Worm (Caenorhabditis elegans): Measurements from ENCODE around the gene F57B9.3.

DNA sequence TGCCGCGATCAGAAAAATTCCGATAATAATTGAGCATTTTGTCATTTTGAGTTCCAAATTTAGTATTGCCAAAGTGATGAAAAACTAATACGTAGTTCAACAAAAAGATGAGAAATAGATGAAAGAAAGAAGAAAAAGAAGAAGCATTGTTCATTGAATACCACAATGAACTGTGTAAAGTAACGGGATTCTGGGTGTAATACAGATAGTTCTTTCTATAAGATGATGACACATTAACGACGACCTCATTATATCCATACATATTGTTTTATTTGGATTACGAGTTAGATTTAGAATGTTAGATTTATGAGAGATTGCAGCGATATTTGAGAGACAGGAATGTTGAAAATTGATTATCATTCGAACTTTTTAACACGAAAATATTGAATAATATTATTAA, 48.1 kb upstream of the F57B9.3 start, which contains the start of gene K04C2.5:
- TF ChIP-seq nhr-11 (tag; optimal IDR thresholded peaks at IDR 0.05) (no peak), che-1 (tag; optimal IDR thresholded peaks at IDR 0.05) (no peak), tbx-7 (tag; optimal IDR thresholded peaks at IDR 0.05) (no peak), tbx-2 (tag; optimal IDR thresholded peaks at IDR 0.05) (no peak), ceh-6 (GFP tag; optimal IDR thresholded peaks at IDR 0.05) (no peak), ceh-45 (GFP tag; IDR thresholded peaks at IDR 0.05) (no peak), ceh-48 (tag; optimal IDR thresholded peaks at IDR 0.05) (no peak), ttx-3 (tag; optimal IDR thresholded peaks at IDR 0.05) (no peak), pqm-1 (tag; optimal IDR thresholded peaks at IDR 0.05) (no peak), F13H6.1 (tag; optimal IDR thresholded peaks at IDR 0.05) (no peak), odd-2 (tag; optimal IDR thresholded peaks at IDR 0.05) (no peak), ama-1 (optimal IDR thresholded peaks at IDR 0.05) (no peak)
